Worm (Caenorhabditis elegans): ENCODE data around the gene Y11D7A.10.

ce11 chrIV:9217426-9217825, 42.1 kb downstream of the Y11D7A.10 start, which contains the start of gene C46C2.2:
- TF ChIP-seq ztf-29 (GFP tag; IDR thresholded peaks at IDR 0.05) (no peak), ztf-23 (GFP tag; IDR thresholded peaks at IDR 0.05) (no peak), flt-1 (GFP tag; IDR thresholded peaks at IDR 0.05) (no peak)

All from whole organism, midembryonic.